Worm (Caenorhabditis elegans) whole organism, late embryonic: ENCODE data around the gene C34B4.2.
"Not testable (repeated sequence)": the region's sequence is repeated elsewhere in the genome, so short reads cannot be mapped to it uniquely, and the experiment has no call there.

ENCODE experiments used
- F13H6.1 ChIP-seq: sonication (generic microtip); optimal IDR thresholded peaks from 2 replicates; lab custom pipeline; 2016; ENCODE audit warnings: missing genetic modification characterization, missing compliant biosample characterization
- K02D7.2 ChIP-seq: sonication (generic microtip); optimal IDR thresholded peaks from 2 replicates; lab custom pipeline; 2017; ENCODE audit warnings: mild to moderate bottlenecking, missing genetic modification characterization, missing compliant biosample characterization
- ama-1 ChIP-seq: fragments of 150-350 bp; optimal IDR thresholded peaks from 2 replicates; lab custom pipeline; 2014
- ceh-34 ChIP-seq: sonication (generic microtip); optimal IDR thresholded peaks from 2 replicates; lab custom pipeline; 2016; ENCODE audit warnings: mild to moderate bottlenecking, missing genetic modification characterization, missing compliant biosample characterization
- ceh-45 ChIP-seq: fragments of 200-800 bp; sonication (Bioruptor generic); IDR thresholded peaks from 2 replicates; pipeline ENCODE4 v1.3.6; 2022; ENCODE audit warnings: missing genetic modification reagents, missing genetic modification characterization, missing compliant biosample characterization
- dmd-4 ChIP-seq: sonication (generic microtip); optimal IDR thresholded peaks from 2 replicates; lab custom pipeline; 2016; ENCODE audit warnings: borderline replicate concordance, missing genetic modification characterization, missing compliant biosample characterization
- hlh-6 ChIP-seq: sonication (generic microtip); optimal IDR thresholded peaks from 2 replicates; lab custom pipeline; 2016; ENCODE audit warnings: missing genotype, missing genetic modification characterization, missing compliant biosample characterization
- sox-2 ChIP-seq: fragments of 200-800 bp; sonication (Bioruptor generic); IDR thresholded peaks from 2 replicates; pipeline ENCODE4 v1.3.6; 2022; ENCODE audit warnings: missing genetic modification reagents, missing genetic modification characterization, missing compliant biosample characterization
- unc-86 ChIP-seq: sonication (generic microtip); optimal IDR thresholded peaks from 2 replicates; lab custom pipeline; 2016; ENCODE audit warnings: missing genetic modification characterization, missing compliant biosample characterization

ce11 chrV:13134786-13135185, 51.9 kb downstream of the C34B4.2 start, which contains the start of gene clec-225:
- not testable (repeated sequence) for TF ChIP-seq sox-2 (GFP tag; lab: Robert Waterston, UW); ama-1 (lab: Kevin White, UChicago); unc-86 (tag; lab: Kevin White, UChicago); dmd-4 (tag; lab: Kevin White, UChicago); F13H6.1 (tag; lab: Kevin White, UChicago); ceh-34 (tag; lab: Kevin White, UChicago); hlh-6; K02D7.2; ceh-45 (GFP tag; lab: Robert Waterston, UW)
